Worm (Caenorhabditis elegans) whole organism, L1 larva: Measurements from ENCODE around the gene era-1.

Experiments
- ceh-63 ChIP-seq: fragments of 200-800 bp; sonication (Bioruptor generic); optimal IDR thresholded peaks from 2 replicates; lab custom pipeline; 2018; ENCODE audit warnings: mild to moderate bottlenecking, missing genetic modification characterization, missing compliant biosample characterization
- isw-1 ChIP-seq: fragments of 200-800 bp; sonication (Bioruptor generic); IDR thresholded peaks from 2 replicates; pipeline ENCODE4 v1.3.6; 2022; ENCODE audit warnings: missing genetic modification characterization, missing compliant biosample characterization
- lin-39 ChIP-seq: fragments of 150-350 bp; optimal IDR thresholded peaks from 2 replicates; lab custom pipeline; 2014; ENCODE audit warnings: missing biosample characterization, missing genetic modification reagents, missing genetic modification characterization

DNA sequence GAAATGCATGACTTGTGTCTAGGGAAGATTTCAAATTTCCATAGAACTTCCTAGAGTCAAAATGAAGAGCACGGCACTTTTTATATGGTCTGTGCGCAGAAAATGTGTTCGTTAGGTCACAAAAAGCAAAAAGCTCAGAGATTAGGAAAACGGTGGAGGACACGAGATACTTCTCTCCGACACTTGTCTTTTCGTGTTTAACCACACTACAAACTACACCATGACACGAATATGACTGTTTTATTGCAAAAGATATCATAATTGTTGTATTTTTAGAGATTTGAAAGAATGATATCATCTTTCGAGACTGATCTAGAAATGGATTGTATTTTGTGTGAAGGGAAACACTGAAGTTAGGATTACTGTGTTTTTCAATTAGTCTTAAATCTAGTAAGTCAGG, 3.8 kb upstream of the era-1 start:
- TF ChIP-seq isw-1 (GFP tag; lab: Robert Waterston, UW) (no peak), lin-39 (tag; lab: Kevin White, UChicago) (no peak), ceh-63 (no peak)
